Fruit fly (Drosophila melanogaster): ENCODE measurements around the gene beat-IIa.

DNA sequence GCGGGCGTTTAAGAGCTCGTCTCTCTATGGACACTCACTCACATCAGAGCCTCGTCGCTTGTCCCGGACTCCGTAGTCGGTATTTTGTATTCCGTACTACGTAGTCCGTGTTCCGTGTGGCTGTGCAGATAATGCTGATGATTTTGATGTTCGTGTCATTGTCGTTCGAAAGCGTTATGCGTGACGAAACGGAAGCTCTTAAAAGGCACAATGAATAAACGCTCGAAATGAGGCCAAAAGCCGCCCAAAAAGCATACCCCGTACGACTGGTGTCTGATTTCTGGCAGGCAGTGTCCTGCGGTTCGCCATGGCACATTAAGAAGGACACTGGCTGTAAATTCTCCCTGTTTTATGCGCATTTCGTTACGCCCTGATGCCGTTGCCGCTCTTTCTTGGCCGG is 76.9 kb downstream of the beat-IIa start:
- TF ChIP-seq Gug (GFP tag; IDR thresholded peaks at IDR 0.05): no peak
- no peak for TF ChIP-seq CG6854 (GFP tag; optimal IDR thresholded peaks at IDR 0.05)
- no peak for TF ChIP-seq spab (GFP tag; optimal IDR thresholded peaks at IDR 0.05)
- no peak for TF ChIP-seq CG16779 (tag; optimal IDR thresholded peaks at IDR 0.05)
- no peak for TF ChIP-seq Hr4 (GFP tag; optimal IDR thresholded peaks at IDR 0.05)
- no peak for TF ChIP-seq CG11294 (GFP tag; IDR thresholded peaks at IDR 0.05)
- no peak for TF ChIP-seq fd59A (GFP tag; optimal IDR thresholded peaks at IDR 0.05)
- no peak for TF ChIP-seq Sox15 (GFP tag; optimal IDR thresholded peaks at IDR 0.05)
- no peak for TF ChIP-seq Lpt (GFP tag; optimal IDR thresholded peaks at IDR 0.05)
- no peak for TF ChIP-seq CG3919 (GFP tag; optimal IDR thresholded peaks at IDR 0.05)
- TF ChIP-seq Sox102F (GFP tag; optimal IDR thresholded peaks at IDR 0.05): no peak
- TF ChIP-seq salr (GFP tag; optimal IDR thresholded peaks at IDR 0.05): no peak
- TF ChIP-seq CG4318 (GFP tag; optimal IDR thresholded peaks at IDR 0.05): no peak
